Fruit fly (Drosophila melanogaster): ENCODE results near the gene colt.

DNA sequence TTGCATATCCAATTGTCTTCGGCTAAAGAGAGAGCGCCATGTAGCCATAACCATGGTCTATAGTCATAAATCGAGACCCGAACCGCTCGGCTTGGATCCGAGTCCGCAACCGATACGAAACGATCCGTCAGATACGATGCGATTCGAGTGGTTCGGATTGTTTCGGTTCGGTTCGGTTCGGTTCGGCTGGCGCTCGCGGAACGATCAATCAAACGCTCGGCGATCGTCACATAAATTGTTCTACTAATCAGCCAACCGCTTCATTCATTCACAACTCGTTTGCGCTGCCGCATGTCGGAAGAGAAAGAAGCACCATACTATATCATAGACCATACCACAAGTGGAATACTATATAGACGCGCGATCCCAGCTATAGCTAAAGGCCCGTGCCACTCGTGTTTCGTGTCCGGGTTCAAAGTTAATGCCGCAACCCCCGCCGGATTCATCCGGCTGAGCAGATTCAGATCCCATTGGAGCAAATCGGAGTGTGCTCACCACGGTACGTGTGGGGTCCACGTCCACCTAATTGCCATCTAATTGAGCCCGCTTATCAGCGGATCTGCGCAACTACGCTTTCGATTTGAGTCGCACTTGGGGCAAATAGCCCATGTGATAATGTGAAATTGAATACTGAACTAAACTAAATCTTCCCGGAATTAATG, 38.3 kb upstream of the colt start:
- TF ChIP-seq Dip2 (GFP tag; IDR thresholded peaks at IDR 0.05) (no peak), Asciz (GFP tag; optimal IDR thresholded peaks at IDR 0.05) (no peak), bbx (GFP tag; IDR thresholded peaks at IDR 0.05; ENCODE audit: partially characterized antibody) (no peak), Dip3 (GFP tag; optimal IDR thresholded peaks at IDR 0.05) (no peak), NK7.1 (GFP tag; optimal IDR thresholded peaks at IDR 0.05) (no peak), Rx (GFP tag; IDR thresholded peaks at IDR 0.05) (no peak), Chrac-16 (GFP tag; optimal IDR thresholded peaks at IDR 0.05) (no peak), sqz (GFP tag; optimal IDR thresholded peaks at IDR 0.05) (no peak), CTCF (GFP tag; optimal IDR thresholded peaks at IDR 0.05) (no peak), CG4404 (GFP tag; IDR thresholded peaks at IDR 0.05) (no peak), CG18476 (GFP tag; optimal IDR thresholded peaks at IDR 0.05) (no peak), Ssrp (tag; optimal IDR thresholded peaks at IDR 0.05) (no peak)
